Worm (Caenorhabditis elegans) whole organism, early embryonic: Measurements from ENCODE around the gene Y39B6A.33.

Experiments used
- ama-1 ChIP-seq: fragments of 150-350 bp; optimal IDR thresholded peaks from 2 replicates; lab custom pipeline; 2014
- ceh-36 ChIP-seq: sonication (generic microtip); optimal IDR thresholded peaks from 2 replicates; lab custom pipeline; 2016; ENCODE audit warnings: missing genetic modification characterization, inconsistent platforms, missing compliant biosample characterization
- hmbx-1 ChIP-seq: sonication (generic microtip); optimal IDR thresholded peaks from 2 replicates; lab custom pipeline; 2016; ENCODE audit warnings: mild to moderate bottlenecking, missing genetic modification characterization, missing compliant biosample characterization
- hmg-4 ChIP-seq: fragments of 200-800 bp; sonication (Bioruptor generic); optimal IDR thresholded peaks from 2 replicates; lab custom pipeline; 2018; ENCODE audit warnings: mild to moderate bottlenecking, missing genetic modification characterization, missing compliant biosample characterization
- pes-1 ChIP-seq: fragments of 200-800 bp; sonication (Bioruptor generic); IDR thresholded peaks from 2 replicates; pipeline ENCODE4 v1.3.6; 2022; ENCODE audit warnings: missing genetic modification reagents, missing genetic modification characterization, missing compliant biosample characterization
- sea-1 ChIP-seq: fragments of 200-800 bp; sonication (Bioruptor generic); conservative IDR thresholded peaks from 2 replicates; pipeline ENCODE4 v1.3.6; 2022; ENCODE audit warnings: missing genetic modification characterization, missing compliant biosample characterization
- tra-4 ChIP-seq: sonication (generic microtip); optimal IDR thresholded peaks from 2 replicates; lab custom pipeline; 2017; ENCODE audit warnings: missing genetic modification characterization, missing compliant biosample characterization

DNA sequence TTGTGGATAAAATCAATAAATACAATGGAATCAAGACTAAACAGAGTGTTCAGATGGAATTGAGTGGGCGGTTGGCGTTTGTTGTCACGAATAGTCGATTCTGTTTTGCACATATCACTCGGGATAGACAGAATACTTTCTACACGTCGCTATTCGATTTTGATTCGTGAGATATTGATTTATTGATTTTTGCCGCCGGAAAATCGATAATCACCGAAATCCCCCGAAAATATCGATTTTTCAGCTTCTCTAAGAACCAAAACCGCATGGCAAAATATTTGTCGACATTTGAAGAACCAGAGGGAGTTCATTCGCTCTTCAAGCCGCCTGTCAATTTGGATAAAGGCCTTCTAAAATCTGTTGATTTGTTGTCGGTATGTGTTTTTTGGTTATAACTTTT lies 8.6 kb downstream of the Y39B6A.33 start:
- TF ChIP-seq pes-1 (GFP tag; lab: Robert Waterston, UW): no peak
- TF ChIP-seq sea-1 (GFP tag; lab: Robert Waterston, UW): no peak
- TF ChIP-seq ama-1 (lab: Kevin White, UChicago): no peak
- no peak for TF ChIP-seq tra-4 (tag; lab: Kevin White, UChicago)
- no peak for TF ChIP-seq hmg-4 (GFP tag; lab: Kevin White, UChicago)
- no peak for TF ChIP-seq ceh-36 (tag; lab: Kevin White, UChicago)
- no peak for TF ChIP-seq hmbx-1 (tag; lab: Kevin White, UChicago)
